Worm (Caenorhabditis elegans) whole organism, L3 larva: ENCODE measurements around the gene txt-9.

Experiments used
- aly-2 ChIP-seq: fragments of 150-350 bp; optimal IDR thresholded peaks from 2 replicates; lab custom pipeline; 2014; ENCODE audit warnings: missing biosample characterization, missing genetic modification characterization
- ama-1 ChIP-seq: fragments of 150-350 bp; optimal IDR thresholded peaks from 2 replicates; lab custom pipeline; 2018
- ceh-28 ChIP-seq: fragments of 150-350 bp; optimal IDR thresholded peaks from 2 replicates; lab custom pipeline; 2014; ENCODE audit warnings: missing biosample characterization, missing genetic modification reagents, missing genetic modification characterization
- ceh-82 ChIP-seq: fragments of 150-350 bp; optimal IDR thresholded peaks from 2 replicates; lab custom pipeline; 2014; ENCODE audit warnings: missing biosample characterization, missing genetic modification characterization
- egl-27 ChIP-seq: sonication (generic microtip); optimal IDR thresholded peaks from 4 replicates; lab custom pipeline; 2017; ENCODE audit warnings: missing biosample characterization, missing genetic modification reagents, missing genetic modification characterization
- elt-2 ChIP-seq: sonication (generic microtip); optimal IDR thresholded peaks from 2 replicates; lab custom pipeline; 2016; ENCODE audit warnings: missing genetic modification reagents, mild to moderate bottlenecking, missing genetic modification characterization, missing compliant biosample characterization
- fos-1 ChIP-seq: fragments of 150-350 bp; optimal IDR thresholded peaks from 2 replicates; lab custom pipeline; 2014; ENCODE audit warnings: missing biosample characterization, missing genetic modification characterization
- nfya-1 ChIP-seq: sonication (generic microtip); optimal IDR thresholded peaks from 2 replicates; lab custom pipeline; 2017; ENCODE audit warnings: missing genetic modification characterization, mild to moderate bottlenecking, missing compliant biosample characterization, antibody characterized with exemption, moderate library complexity; ENCODE audit not compliant: insufficient read depth
- nhr-28 ChIP-seq: fragments of 150-350 bp; optimal IDR thresholded peaks from 2 replicates; lab custom pipeline; 2014; ENCODE audit warnings: missing biosample characterization, missing genetic modification characterization
- nhr-77 ChIP-seq: fragments of 150-350 bp; optimal IDR thresholded peaks from 2 replicates; lab custom pipeline; 2014; ENCODE audit warnings: missing biosample characterization, missing genetic modification characterization
- pha-4 ChIP-seq: fragments of 150-350 bp; optimal IDR thresholded peaks from 2 replicates; lab custom pipeline; 2014; ENCODE audit warnings: missing biosample characterization, missing genetic modification reagents, missing genetic modification characterization
- snpc-4 ChIP-seq: fragments of 150-350 bp; optimal IDR thresholded peaks from 2 replicates; lab custom pipeline; 2014; ENCODE audit warnings: missing biosample characterization, missing genetic modification characterization
- unc-39 ChIP-seq: sonication (generic microtip); optimal IDR thresholded peaks from 4 replicates; lab custom pipeline; 2017; ENCODE audit warnings: missing biosample characterization, missing genetic modification characterization

DNA sequence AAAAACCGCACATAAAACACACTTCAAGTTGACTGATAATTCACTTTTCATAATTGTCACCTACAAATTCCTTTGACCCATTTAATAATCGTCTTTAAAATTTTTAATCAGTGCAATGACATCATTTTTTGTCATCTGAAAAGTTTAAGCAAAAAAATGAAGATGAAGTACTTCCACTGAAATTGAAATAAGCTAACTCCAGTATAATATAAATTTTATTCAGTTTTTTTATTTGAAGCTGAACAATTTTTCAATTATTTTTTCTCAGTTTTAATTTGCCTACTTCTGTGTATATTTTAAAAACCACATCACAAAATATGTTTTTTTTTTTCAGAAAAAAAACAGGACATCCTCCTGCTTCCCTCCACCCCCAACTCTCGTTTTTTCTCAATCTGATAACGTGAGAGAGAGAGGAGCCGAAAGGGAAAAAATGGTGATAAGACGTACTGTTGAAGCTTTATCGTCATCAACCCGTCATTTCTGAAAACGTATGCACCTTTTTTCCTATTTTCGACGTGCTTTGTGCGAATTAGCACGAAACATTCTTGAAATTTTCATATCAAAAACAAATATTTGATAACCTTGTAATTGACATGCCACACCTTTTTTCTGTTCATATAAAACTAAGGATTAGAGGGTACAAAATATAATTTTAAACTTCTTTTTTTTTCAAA lies 18.3 kb downstream of the txt-9 start, which contains the start of the genes C04G6.11 and mpk-2:
- TF ChIP-seq aly-2 (tag; lab: Kevin White, UChicago) (no peak), egl-27 (tag; lab: Kevin White, UChicago) (no peak), elt-2 (tag; lab: Kevin White, UChicago) (peak; percentile 99), fos-1 (no peak), snpc-4 (tag; lab: Kevin White, UChicago) (no peak), pha-4 (tag; lab: Kevin White, UChicago) (peak; percentile 27), nfya-1 (tag; lab: Kevin White, UChicago) (no peak), ceh-82 (tag; lab: Kevin White, UChicago) (no peak), nhr-77 (tag; lab: Kevin White, UChicago) (no peak), ceh-28 (tag; lab: Kevin White, UChicago) (no peak), unc-39 (tag; lab: Kevin White, UChicago) (no peak), nhr-28 (tag; lab: Kevin White, UChicago) (no peak), ama-1 (no peak)
